Fruit fly (Drosophila melanogaster) whole organism, adult: ENCODE measurements around the gene Polr1C.

Source experiments
- CG12768 ChIP-seq: fragments of 200-800 bp; sonication (Bioruptor generic); optimal IDR thresholded peaks from 2 replicates; lab custom pipeline; 2017; ENCODE audit warnings: missing biosample characterization, missing genetic modification characterization, mild to moderate bottlenecking, moderate library complexity, missing genetic modification reagents
- CG33017 ChIP-seq: fragments of 200-800 bp; sonication (Bioruptor generic); optimal IDR thresholded peaks from 2 replicates; lab custom pipeline; 2018; ENCODE audit warnings: missing biosample characterization, mild to moderate bottlenecking, missing genetic modification characterization, moderate library complexity
- CG5204 ChIP-seq: fragments of 200-800 bp; sonication (Bioruptor generic); optimal IDR thresholded peaks from 2 replicates; lab custom pipeline; 2016; ENCODE audit warnings: missing biosample characterization, missing genetic modification characterization
- CG7101 ChIP-seq: fragments of 200-800 bp; sonication (Bioruptor generic); optimal IDR thresholded peaks from 2 replicates; lab custom pipeline; 2018; ENCODE audit warnings: missing biosample characterization, mild to moderate bottlenecking, missing genetic modification characterization, moderate library complexity
- Clk ChIP-seq: fragments of 200-800 bp; sonication (Bioruptor generic); optimal IDR thresholded peaks from 2 replicates; lab custom pipeline; 2017; ENCODE audit warnings: missing biosample characterization, missing genetic modification characterization
- Crg-1 ChIP-seq: fragments of 200-800 bp; sonication (Bioruptor generic); optimal IDR thresholded peaks from 2 replicates; lab custom pipeline; 2016; ENCODE audit warnings: missing biosample characterization, missing genetic modification characterization
- Hr96 ChIP-seq: fragments of 200-800 bp; sonication (Bioruptor generic); optimal IDR thresholded peaks from 2 replicates; lab custom pipeline; 2016; ENCODE audit warnings: missing biosample characterization, missing genetic modification characterization
- Mnt ChIP-seq: fragments of 200-800 bp; sonication (Bioruptor generic); optimal IDR thresholded peaks from 2 replicates; lab custom pipeline; 2016; ENCODE audit warnings: missing biosample characterization, mild to moderate bottlenecking, missing genetic modification characterization
- bab1 ChIP-seq: fragments of 200-800 bp; sonication (Bioruptor generic); optimal IDR thresholded peaks from 3 replicates; lab custom pipeline; 2019; ENCODE audit warnings: missing biosample characterization, mild to moderate bottlenecking, missing genetic modification characterization, moderate library complexity
- cnc ChIP-seq, 2 experiments: fragments of >200 bp; optimal IDR thresholded peaks; 2 replicates each; lab custom pipeline; 2017
- kay ChIP-seq: fragments of 200-800 bp; sonication (Bioruptor generic); peaks from one replicate; lab custom pipeline; 2016; ENCODE audit warnings: missing biosample characterization, missing genetic modification characterization, borderline replicate concordance
- ovo ChIP-seq: fragments of 200-800 bp; sonication (Bioruptor generic); optimal IDR thresholded peaks from 2 replicates; lab custom pipeline; 2016; ENCODE audit warnings: missing biosample characterization, missing genetic modification characterization
- pad ChIP-seq: fragments of 200-800 bp; sonication (Bioruptor generic); optimal IDR thresholded peaks from 3 replicates; lab custom pipeline; 2017; ENCODE audit warnings: missing biosample characterization, missing genetic modification characterization, mild to moderate bottlenecking, moderate library complexity, missing genetic modification reagents
- toe ChIP-seq: fragments of 200-800 bp; sonication (Bioruptor generic); optimal IDR thresholded peaks from 2 replicates; lab custom pipeline; 2016; ENCODE audit warnings: missing biosample characterization, missing genetic modification characterization

- TF ChIP-seq CG12768 (GFP tag; lab: Kevin White, UChicago) (no peak), Mnt (GFP tag; lab: Kevin White, UChicago) (no peak), CG5204 (GFP tag; lab: Kevin White, UChicago) (no peak), Hr96 (GFP tag; lab: Kevin White, UChicago) (no peak), Clk (GFP tag; lab: Kevin White, UChicago) (no peak), Crg-1 (GFP tag; lab: Kevin White, UChicago) (no peak), cnc (optimal IDR thresholded peaks at IDR 0.05; lab: Kevin White, UChicago) (no peak), ovo (no peak), CG33017 (tag; lab: Kevin White, UChicago) (no peak), bab1 (GFP tag; lab: Kevin White, UChicago) (no peak), kay (GFP tag; lab: Kevin White, UChicago) (no peak), CG7101 (tag; lab: Kevin White, UChicago) (no peak), toe (GFP tag; lab: Kevin White, UChicago) (no peak), pad (GFP tag; lab: Kevin White, UChicago) (no peak)
Measured at dm6 chr2L:4950667-4951066, 18.1 kb upstream of the Polr1C start, which contains the start of gene Jon25Biii.
